Worm (Caenorhabditis elegans) whole organism, L4 larva: ENCODE measurements around the gene pph-4.1.

ENCODE experiments used
- F10B5.3 ChIP-seq: sonication (generic microtip); optimal IDR thresholded peaks from 2 replicates; lab custom pipeline; 2016; ENCODE audit warnings: mild to moderate bottlenecking, missing genetic modification characterization, missing compliant biosample characterization
- T26A8.4 ChIP-seq: fragments of 200-800 bp; sonication (Bioruptor generic); IDR thresholded peaks from 2 replicates; pipeline ENCODE4 v1.3.6; 2022; ENCODE audit warnings: missing genetic modification characterization, missing compliant biosample characterization
- ZK337.2 ChIP-seq: fragments of 200-800 bp; sonication (Bioruptor generic); IDR thresholded peaks from 2 replicates; pipeline ENCODE4 v1.3.6; 2022; ENCODE audit warnings: missing genetic modification reagents, missing genetic modification characterization, missing compliant biosample characterization
- ZK546.5 ChIP-seq, 2 experiments: sonication (generic microtip); optimal IDR thresholded peaks; 2 replicates each; lab custom pipeline; 2017; ENCODE audit warnings: missing biosample characterization in 2 of 2, missing genetic modification characterization in 2 of 2
- aly-2 ChIP-seq: sonication (generic microtip); optimal IDR thresholded peaks from 2 replicates; lab custom pipeline; 2018; ENCODE audit warnings: missing biosample characterization, missing genetic modification characterization
- ama-1 ChIP-seq: fragments of 150-350 bp; optimal IDR thresholded peaks from 2 replicates; lab custom pipeline; 2014; ENCODE audit warnings: inconsistent platforms, mixed read lengths
- ceh-28 ChIP-seq: fragments of 150-350 bp; optimal IDR thresholded peaks from 2 replicates; lab custom pipeline; 2014; ENCODE audit warnings: missing biosample characterization, missing genetic modification reagents, missing genetic modification characterization
- ceh-32 ChIP-seq: sonication (generic microtip); optimal IDR thresholded peaks from 2 replicates; lab custom pipeline; 2016; ENCODE audit warnings: mild to moderate bottlenecking, missing genetic modification characterization, missing compliant biosample characterization; ENCODE audit not compliant: poor library complexity
- ceh-62 ChIP-seq: sonication (generic microtip); optimal IDR thresholded peaks from 2 replicates; lab custom pipeline; 2017; ENCODE audit warnings: missing biosample characterization, missing genetic modification characterization
- ceh-82 ChIP-seq: sonication (generic microtip); optimal IDR thresholded peaks from 2 replicates; lab custom pipeline; 2017; ENCODE audit warnings: missing biosample characterization, missing genetic modification characterization
- ces-1 ChIP-seq: fragments of 150-350 bp; sonication (generic microtip); optimal IDR thresholded peaks from 4 replicates; lab custom pipeline; 2014; ENCODE audit warnings: missing biosample characterization, missing genetic modification reagents, missing genetic modification characterization
- ctbp-1 ChIP-seq: fragments of 200-800 bp; sonication (Bioruptor generic); IDR thresholded peaks from 2 replicates; pipeline ENCODE4 v1.3.6; 2022; ENCODE audit warnings: missing genetic modification reagents, missing genetic modification characterization, missing compliant biosample characterization
- daf-12 ChIP-seq: fragments of 150-350 bp; optimal IDR thresholded peaks from 2 replicates; lab custom pipeline; 2014; ENCODE audit warnings: missing biosample characterization, missing genetic modification reagents, missing genetic modification characterization
- daf-19 ChIP-seq: fragments of 200-800 bp; sonication (Bioruptor generic); conservative IDR thresholded peaks from 2 replicates; pipeline ENCODE4 v1.3.6; 2022; ENCODE audit warnings: missing genetic modification characterization, missing compliant biosample characterization
- dmd-6 ChIP-seq: fragments of 200-800 bp; sonication (Bioruptor generic); IDR thresholded peaks from 2 replicates; pipeline ENCODE4 v1.3.6; 2022; ENCODE audit warnings: missing genetic modification reagents, missing genetic modification characterization, missing compliant biosample characterization
- dmd-9 ChIP-seq: fragments of 200-800 bp; sonication (Bioruptor generic); IDR thresholded peaks from 2 replicates; pipeline ENCODE4 v1.3.6; 2022; ENCODE audit warnings: missing genetic modification reagents, missing genetic modification characterization, missing compliant biosample characterization
- dpl-1 ChIP-seq: fragments of 150-350 bp; optimal IDR thresholded peaks from 2 replicates; lab custom pipeline; 2014; ENCODE audit warnings: missing biosample characterization, missing genetic modification reagents, missing genetic modification characterization
- duxl-1 ChIP-seq: sonication (generic microtip); optimal IDR thresholded peaks from 2 replicates; lab custom pipeline; 2016; ENCODE audit warnings: mild to moderate bottlenecking, missing genetic modification characterization, moderate library complexity, missing compliant biosample characterization; ENCODE audit not compliant: poor library complexity
- fkh-10 ChIP-seq: fragments of 150-350 bp; optimal IDR thresholded peaks from 2 replicates; lab custom pipeline; 2014; ENCODE audit warnings: missing biosample characterization, missing genetic modification reagents, missing genetic modification characterization
- gei-8 ChIP-seq: fragments of 200-800 bp; sonication (Bioruptor generic); optimal IDR thresholded peaks from 2 replicates; lab custom pipeline; 2018; ENCODE audit warnings: mild to moderate bottlenecking, missing genetic modification characterization, missing compliant biosample characterization
- hif-1 ChIP-seq, 2 experiments: sonication (generic microtip); optimal IDR thresholded peaks; 2 replicates each; lab custom pipeline; 2016 to 2017; ENCODE audit warnings: missing compliant biosample characterization in 2 of 2, missing genetic modification characterization in 2 of 2, missing genetic modification reagents in 2 of 2, missing genotype in 2 of 2, mild to moderate bottlenecking in 1 of 2
- hlh-11 ChIP-seq: fragments of 200-800 bp; sonication (Bioruptor generic); optimal IDR thresholded peaks from 2 replicates; lab custom pipeline; 2018; ENCODE audit warnings: mild to moderate bottlenecking, missing genetic modification characterization, missing compliant biosample characterization
- lin-15B ChIP-seq: fragments of 150-350 bp; sonication (generic microtip); optimal IDR thresholded peaks from 3 replicates; lab custom pipeline; 2014; ENCODE audit warnings: missing biosample characterization, missing genetic modification characterization
- lin-39 ChIP-seq: fragments of 150-350 bp; optimal IDR thresholded peaks from 2 replicates; lab custom pipeline; 2014; ENCODE audit warnings: missing biosample characterization, missing genetic modification reagents, missing genetic modification characterization
- madf-5 ChIP-seq, 2 experiments: fragments of 200-800 bp; sonication (Bioruptor generic); IDR thresholded peaks; 2 replicates each; pipeline ENCODE4 v1.3.6; 2022; ENCODE audit warnings: missing compliant biosample characterization in 2 of 2, missing genetic modification characterization in 2 of 2
- mdt-29 ChIP-seq: fragments of 200-800 bp; sonication (Bioruptor generic); IDR thresholded peaks from 2 replicates; pipeline ENCODE4 v1.3.6; 2022; ENCODE audit warnings: missing genetic modification reagents, missing genetic modification characterization, missing compliant biosample characterization
- mes-2 ChIP-seq: sonication (generic microtip); optimal IDR thresholded peaks from 2 replicates; lab custom pipeline; 2016; ENCODE audit warnings: missing genotype, mild to moderate bottlenecking, missing genetic modification characterization, missing compliant biosample characterization; ENCODE audit not compliant: poor library complexity, severe bottlenecking
- nhr-10 ChIP-seq: fragments of 150-350 bp; optimal IDR thresholded peaks from 2 replicates; lab custom pipeline; 2014; ENCODE audit warnings: missing biosample characterization, missing genetic modification characterization
- nhr-102 ChIP-seq: sonication (generic microtip); optimal IDR thresholded peaks from 2 replicates; lab custom pipeline; 2016; ENCODE audit warnings: mild to moderate bottlenecking, missing genetic modification characterization, moderate library complexity, missing compliant biosample characterization
- nhr-11 ChIP-seq: fragments of 150-350 bp; optimal IDR thresholded peaks from 2 replicates; lab custom pipeline; 2014; ENCODE audit warnings: missing biosample characterization, missing genetic modification characterization
- nhr-111 ChIP-seq: fragments of 200-800 bp; sonication (Bioruptor generic); optimal IDR thresholded peaks from 2 replicates; lab custom pipeline; 2018; ENCODE audit warnings: mild to moderate bottlenecking, missing genetic modification characterization, missing compliant biosample characterization
- nhr-237 ChIP-seq: sonication (generic microtip); optimal IDR thresholded peaks from 2 replicates; lab custom pipeline; 2017; ENCODE audit warnings: missing biosample characterization, missing genetic modification characterization
- nhr-25 ChIP-seq: sonication (generic microtip); optimal IDR thresholded peaks from 2 replicates; lab custom pipeline; 2017; ENCODE audit warnings: missing genetic modification characterization, mild to moderate bottlenecking, missing compliant biosample characterization, antibody characterized with exemption, moderate library complexity, borderline replicate concordance; ENCODE audit not compliant: insufficient read depth
- pha-4 ChIP-seq, 2 experiments: fragments of 150-350 bp in 1 of 2; fragments of 200-800 bp in 1 of 2; sonication (Bioruptor generic) in 1 of 2; IDR thresholded peaks in 1 of 2; optimal IDR thresholded peaks in 1 of 2; 2 replicates each; pipeline versions ENCODE4 v1.3.6 to Lab custom; 2014 to 2022; ENCODE audit warnings: missing genetic modification characterization in 2 of 2, missing genetic modification reagents in 2 of 2, missing biosample characterization in 1 of 2, missing compliant biosample characterization in 1 of 2
- rbr-2 ChIP-seq: sonication (generic microtip); optimal IDR thresholded peaks from 2 replicates; lab custom pipeline; 2016; ENCODE audit warnings: missing genotype, missing genetic modification characterization, missing compliant biosample characterization
- sdz-12 ChIP-seq: fragments of 200-800 bp; sonication (Bioruptor generic); optimal IDR thresholded peaks from 2 replicates; lab custom pipeline; 2018; ENCODE audit warnings: mild to moderate bottlenecking, missing genetic modification characterization, missing compliant biosample characterization
- set-16 ChIP-seq: fragments of 200-800 bp; sonication (Bioruptor generic); IDR thresholded peaks from 2 replicates; pipeline ENCODE4 v1.3.6; 2022; ENCODE audit warnings: missing genetic modification reagents, missing genetic modification characterization, missing compliant biosample characterization
- tag-97 ChIP-seq: fragments of 200-800 bp; sonication (Bioruptor generic); IDR thresholded peaks from 2 replicates; pipeline ENCODE4 v1.3.6; 2022; ENCODE audit warnings: missing genetic modification characterization, missing compliant biosample characterization
- unc-62 ChIP-seq, 3 experiments: fragments of 150-350 bp in 1 of 3; sonication (generic microtip); optimal IDR thresholded peaks in 2 of 3; peaks in 1 of 3; 1 replicate in 1 of 3; 2 replicates in 2 of 3; lab custom pipeline; 2014 to 2017; ENCODE audit warnings: missing biosample characterization in 3 of 3, missing genetic modification characterization in 3 of 3, missing genetic modification reagents in 3 of 3, missing genotype in 1 of 3
- vab-7 ChIP-seq: fragments of 200-800 bp; sonication (Bioruptor generic); IDR thresholded peaks from 2 replicates; pipeline ENCODE4 v1.3.6; 2022; ENCODE audit warnings: missing genetic modification reagents, missing genetic modification characterization, missing compliant biosample characterization
- zfp-2 ChIP-seq: sonication (generic microtip); optimal IDR thresholded peaks from 2 replicates; lab custom pipeline; 2016; ENCODE audit warnings: mild to moderate bottlenecking, missing genetic modification characterization, missing compliant biosample characterization
- zip-2 ChIP-seq: fragments of 150-350 bp; optimal IDR thresholded peaks from 2 replicates; lab custom pipeline; 2014; ENCODE audit warnings: missing biosample characterization, missing genetic modification characterization

Gene pph-4.1

ce11 chrIII:12368462-12369306, 17.5 kb upstream of the pph-4.1 start, which contains the start of gene his-72 (continued):
- TF ChIP-seq vab-7 (GFP tag; lab: Robert Waterston, UW) (no peak), lin-39 (no peak), duxl-1 (tag; lab: Kevin White, UChicago) (no peak), nhr-111 (no peak), set-16 (no peak), lin-15B (tag; lab: Kevin White, UChicago) (no peak), sdz-12 (no peak), zip-2 (no peak), hlh-11 (tag; lab: Kevin White, UChicago) (peak; percentile 33), nhr-11 (tag; lab: Kevin White, UChicago) (peak; percentile 21), nhr-102 (no peak), ctbp-1 (GFP tag; lab: Robert Waterston, UW) (0 out of 2 replicates have a peak, but pooled peaks have one; percentile 15), hif-1 (tag; optimal IDR thresholded peaks at IDR 0.05; lab: Kevin White, UChicago) (no peak), nhr-237 (no peak), daf-12 (tag; lab: Kevin White, UChicago) (no peak), madf-5 (GFP tag; IDR thresholded peaks at IDR 0.05; lab: Robert Waterston, UW) (no peak), ces-1 (GFP tag; lab: Kevin White, UChicago) (no peak), dpl-1 (GFP tag; lab: Kevin White, UChicago) (peak; percentile 21), ZK337.2 (GFP tag; lab: Robert Waterston, UW) (no peak), daf-19 (GFP tag; lab: Robert Waterston, UW) (no peak), ceh-82 (tag; lab: Kevin White, UChicago) (no peak), nhr-25 (tag; lab: Kevin White, UChicago) (no peak), dmd-6 (peak; percentile 44; the same call in 1 of the 2 replicates), zfp-2 (tag; lab: Kevin White, UChicago) (no peak), rbr-2 (tag; lab: Kevin White, UChicago) (peak; percentile 27), fkh-10 (GFP tag; lab: Kevin White, UChicago) (no peak), T26A8.4 (GFP tag; lab: Robert Waterston, UW) (peak; percentile 40; the same call in 1 of the 2 replicates), pha-4 (GFP tag; IDR thresholded peaks at IDR 0.05; lab: Robert Waterston, UW) (no peak; the same call in 1 of the 2 replicates), pha-4 (tag; optimal IDR thresholded peaks at IDR 0.05; lab: Kevin White, UChicago) (no peak)

- TF ChIP-seq tag-97 = no peak
- peak; percentile 18 for TF ChIP-seq mes-2 (tag; lab: Kevin White, UChicago)
- TF ChIP-seq ceh-28 = no peak
- TF ChIP-seq ceh-62 = no peak
- peak; percentile 60 for TF ChIP-seq set-16
- TF ChIP-seq mdt-29 = no peak
- TF ChIP-seq dmd-9 (GFP tag; lab: Robert Waterston, UW) = no peak
- TF ChIP-seq nhr-10 = no peak
- no peak for TF ChIP-seq F10B5.3 (tag; lab: Kevin White, UChicago)
- TF ChIP-seq ZK337.2 (GFP tag; lab: Robert Waterston, UW) = no peak
- no peak for TF ChIP-seq unc-62 (GFP tag; optimal IDR thresholded peaks at IDR 0.05 in 1 of 2; lab: Kevin White, UChicago)
- TF ChIP-seq unc-62 (tag; optimal IDR thresholded peaks at IDR 0.05; lab: Kevin White, UChicago) = no peak
- no peak for TF ChIP-seq aly-2
- no peak for TF ChIP-seq ceh-32
- no peak for TF ChIP-seq ZK546.5 (tag; optimal IDR thresholded peaks at IDR 0.05; lab: Kevin White, UChicago)
- no peak for TF ChIP-seq ama-1
- TF ChIP-seq nhr-11 (tag; lab: Kevin White, UChicago) = no peak
- TF ChIP-seq gei-8 = no peak
Measured at ce11 chrIII:12367891-12368290, 16.8 kb upstream of the pph-4.1 start.
